Fruit fly (Drosophila melanogaster): ENCODE measurements around the gene mfrn.

mfrn gene

DNA sequence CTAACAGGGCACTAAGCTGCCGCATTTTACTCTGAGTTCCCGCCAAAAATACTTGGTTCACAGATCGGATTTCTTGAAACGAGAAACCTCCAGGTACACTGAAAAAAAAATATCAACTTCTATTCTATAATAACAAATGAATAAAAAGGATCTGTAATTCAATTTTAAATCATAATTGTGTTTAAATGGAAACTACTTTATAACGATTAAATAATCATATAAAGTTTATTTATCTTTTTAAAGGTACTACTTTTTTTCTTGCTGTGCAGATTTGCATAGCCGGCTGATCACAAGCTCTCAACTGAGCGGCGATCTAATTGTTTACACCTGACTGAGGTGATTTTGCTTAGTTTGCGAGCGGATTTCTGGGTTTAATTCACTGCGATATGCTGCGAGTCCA is 39.5 kb upstream of the mfrn start (continued):
- no peak for TF ChIP-seq corto (GFP tag; optimal IDR thresholded peaks at IDR 0.05)
- TF ChIP-seq CG42726 (GFP tag; IDR thresholded peaks at IDR 0.05; ENCODE audit: partially characterized antibody): no peak
- peak; percentile 65 for TF ChIP-seq dmrt99B (tag; optimal IDR thresholded peaks at IDR 0.05)
- no peak for TF ChIP-seq CG15601 (tag; optimal IDR thresholded peaks at IDR 0.05)
- TF ChIP-seq Ptx1 (GFP tag; IDR thresholded peaks at IDR 0.05): peak; percentile 69
- TF ChIP-seq oc (tag; optimal IDR thresholded peaks at IDR 0.05): peak; percentile 11
- no peak for TF ChIP-seq CG30020 (tag; optimal IDR thresholded peaks at IDR 0.05)
- peak; percentile 36; the same call in 1 of the 2 replicates for TF ChIP-seq CG14441 (GFP tag; IDR thresholded peaks at IDR 0.05)
- peak; percentile 31; the same call in 1 of the 3 replicates for TF ChIP-seq croc (GFP tag; conservative IDR thresholded peaks at IDR 0.05)
- TF ChIP-seq Dek (tag; optimal IDR thresholded peaks at IDR 0.05): peak; percentile 72
- no peak for TF ChIP-seq CG33213 (GFP tag; optimal IDR thresholded peaks at IDR 0.05)
- no peak for TF ChIP-seq CG17802 (tag; optimal IDR thresholded peaks at IDR 0.05)
- no peak for TF ChIP-seq CG3407 (GFP tag; optimal IDR thresholded peaks at IDR 0.05)
- no peak for TF ChIP-seq grn (GFP tag; optimal IDR thresholded peaks at IDR 0.05)
- no peak for TF ChIP-seq Trl (optimal IDR thresholded peaks at IDR 0.05)
- TF ChIP-seq Trl (GFP tag; optimal IDR thresholded peaks at IDR 0.05): no peak
- no peak for TF ChIP-seq maf-S (GFP tag; optimal IDR thresholded peaks at IDR 0.05)
- no peak; the same call in 2 of the 3 replicates for TF ChIP-seq CG14050 (GFP tag; IDR thresholded peaks at IDR 0.05)
- TF ChIP-seq HLHmδ (GFP tag; optimal IDR thresholded peaks at IDR 0.05): no peak
- no peak for TF ChIP-seq Ets97D (GFP tag; optimal IDR thresholded peaks at IDR 0.05)
- no peak for TF ChIP-seq lov (optimal IDR thresholded peaks at IDR 0.05)
- TF ChIP-seq lov (GFP tag; IDR thresholded peaks at IDR 0.05): no peak
- TF ChIP-seq Hey (tag; optimal IDR thresholded peaks at IDR 0.05): no peak
- TF ChIP-seq da (GFP tag; optimal IDR thresholded peaks at IDR 0.05): no peak
- TF ChIP-seq sob (GFP tag; IDR thresholded peaks at IDR 0.05): peak; percentile 65
- TF ChIP-seq CG11504 (tag; optimal IDR thresholded peaks at IDR 0.05): peak; percentile 79
- TF ChIP-seq Fer3 (tag; optimal IDR thresholded peaks at IDR 0.05): peak; percentile 69
- no peak for TF ChIP-seq slou (GFP tag; optimal IDR thresholded peaks at IDR 0.05)
- TF ChIP-seq CG10274 (GFP tag; optimal IDR thresholded peaks at IDR 0.05): no peak
- 0 out of 2 replicates have a peak, but pooled peaks have one; percentile 38 for TF ChIP-seq stc (GFP tag; IDR thresholded peaks at IDR 0.05)
- no peak for TF ChIP-seq CG10565 (GFP tag; optimal IDR thresholded peaks at IDR 0.05)
- peak; percentile 30; the same call in 1 of the 2 replicates for TF ChIP-seq NFAT (GFP tag; IDR thresholded peaks at IDR 0.05)
- no peak for TF ChIP-seq sima (GFP tag; optimal IDR thresholded peaks at IDR 0.05)
- no peak for TF ChIP-seq CG31388 (GFP tag; optimal IDR thresholded peaks at IDR 0.05)
- TF ChIP-seq CG10147 (GFP tag; optimal IDR thresholded peaks at IDR 0.05): peak; percentile 69
- peak; percentile 17 for TF ChIP-seq CG3995 (GFP tag; optimal IDR thresholded peaks at IDR 0.05)
- TF ChIP-seq ind (GFP tag; optimal IDR thresholded peaks at IDR 0.05): peak; percentile 65
- no peak for TF ChIP-seq pfk (GFP tag; optimal IDR thresholded peaks at IDR 0.05)
- TF ChIP-seq ems (GFP tag; optimal IDR thresholded peaks at IDR 0.05): no peak
- no peak for TF ChIP-seq cato (GFP tag; optimal IDR thresholded peaks at IDR 0.05; ENCODE audit: borderline replicate concordance)
- TF ChIP-seq dysf (GFP tag; IDR thresholded peaks at IDR 0.05): peak; percentile 81; the same call in 2 of the 3 replicates
- no peak for TF ChIP-seq CG30431 (GFP tag; optimal IDR thresholded peaks at IDR 0.05)
- no peak for TF ChIP-seq prd (optimal IDR thresholded peaks at IDR 0.05)
- peak; percentile 64 for TF ChIP-seq prd (GFP tag; IDR thresholded peaks at IDR 0.05)
- no peak for TF ChIP-seq CG16779 (GFP tag; IDR thresholded peaks at IDR 0.05)
- no peak for TF ChIP-seq CG6813 (GFP tag; optimal IDR thresholded peaks at IDR 0.05)
- TF ChIP-seq CG15011 (GFP tag; optimal IDR thresholded peaks at IDR 0.05): peak; percentile 36
- no peak for TF ChIP-seq Jarid2 (GFP tag; optimal IDR thresholded peaks at IDR 0.05)
- peak in 1 of 2 experiments; percentile 56 for TF ChIP-seq Eip74EF (GFP tag; optimal IDR thresholded peaks at IDR 0.05)
- peak; percentile 18 for TF ChIP-seq CG2116 (GFP tag; optimal IDR thresholded peaks at IDR 0.05)
- no peak for TF ChIP-seq CG9876 (GFP tag; optimal IDR thresholded peaks at IDR 0.05)
- no peak for TF ChIP-seq CG4404 (GFP tag; IDR thresholded peaks at IDR 0.05)

All from whole organism, embryonic.